Fruit fly (Drosophila melanogaster) whole organism, embryonic: Measurements from ENCODE around the gene Tim8.

ENCODE experiments used
- CG11398 ChIP-seq: fragments of 200-800 bp; sonication (Bioruptor generic); optimal IDR thresholded peaks from 2 replicates; lab custom pipeline; 2016; ENCODE audit warnings: missing biosample characterization, missing genetic modification characterization
- CG14667 ChIP-seq: fragments of 200-800 bp; sonication (Bioruptor generic); IDR thresholded peaks from 2 replicates; pipeline ENCODE4 v1.3.6; 2022; ENCODE audit warnings: missing biosample characterization, missing genetic modification characterization
- CG9437 ChIP-seq: fragments of 200-800 bp; sonication (Bioruptor generic); optimal IDR thresholded peaks from 2 replicates; lab custom pipeline; 2018; ENCODE audit warnings: missing biosample characterization, mild to moderate bottlenecking, missing genetic modification characterization
- CG9817 ChIP-seq: fragments of 200-800 bp; sonication (Bioruptor generic); optimal IDR thresholded peaks from 2 replicates; lab custom pipeline; 2018; ENCODE audit warnings: missing biosample characterization, mild to moderate bottlenecking, missing genetic modification characterization, moderate library complexity
- Lim3 ChIP-seq: fragments of 200-800 bp; sonication (Bioruptor generic); IDR thresholded peaks from 2 replicates; pipeline ENCODE4 v1.3.6; 2022; ENCODE audit warnings: missing biosample characterization, missing genetic modification characterization
- Nf-YB ChIP-seq: fragments of 200-800 bp; sonication (Bioruptor generic); optimal IDR thresholded peaks from 3 replicates; lab custom pipeline; 2019; ENCODE audit warnings: missing biosample characterization, mild to moderate bottlenecking, missing genetic modification characterization, moderate library complexity
- ash1 ChIP-seq: fragments of 200-800 bp; sonication (Bioruptor generic); optimal IDR thresholded peaks from 2 replicates; lab custom pipeline; 2018; ENCODE audit warnings: missing biosample characterization, mild to moderate bottlenecking, missing genetic modification characterization
- dmrt11E ChIP-seq: fragments of 200-800 bp; sonication (Bioruptor generic); optimal IDR thresholded peaks from 3 replicates; lab custom pipeline; 2018; ENCODE audit warnings: missing biosample characterization, mild to moderate bottlenecking, missing genetic modification characterization, moderate library complexity
- lbe ChIP-seq: fragments of 200-800 bp; sonication (Bioruptor generic); optimal IDR thresholded peaks from 2 replicates; lab custom pipeline; 2016; ENCODE audit warnings: missing biosample characterization, mild to moderate bottlenecking, missing genetic modification characterization
- lola ChIP-seq, 3 experiments: fragments of >200 bp in 2 of 3; fragments of 200-800 bp in 1 of 3; sonication (Bioruptor generic) in 1 of 3; optimal IDR thresholded peaks; 2 replicates each; lab custom pipeline; 2017 to 2019; ENCODE audit warnings: missing biosample characterization in 3 of 3, missing genetic modification characterization in 3 of 3, mild to moderate bottlenecking in 1 of 3, moderate library complexity in 1 of 3
- sens-2 ChIP-seq: fragments of 200-800 bp; sonication (Bioruptor generic); IDR thresholded peaks from 2 replicates; pipeline ENCODE4 v1.3.6; 2022; ENCODE audit warnings: missing biosample characterization, missing genetic modification characterization
- seq ChIP-seq: fragments of 200-800 bp; sonication (Bioruptor generic); IDR thresholded peaks from 2 replicates; pipeline ENCODE4 v1.3.6; 2022; ENCODE audit warnings: missing biosample characterization, missing genetic modification characterization
- vfl ChIP-seq: fragments of 200-800 bp; sonication (Bioruptor generic); optimal IDR thresholded peaks from 2 replicates; lab custom pipeline; 2016; ENCODE audit warnings: missing biosample characterization, missing genetic modification characterization

DNA sequence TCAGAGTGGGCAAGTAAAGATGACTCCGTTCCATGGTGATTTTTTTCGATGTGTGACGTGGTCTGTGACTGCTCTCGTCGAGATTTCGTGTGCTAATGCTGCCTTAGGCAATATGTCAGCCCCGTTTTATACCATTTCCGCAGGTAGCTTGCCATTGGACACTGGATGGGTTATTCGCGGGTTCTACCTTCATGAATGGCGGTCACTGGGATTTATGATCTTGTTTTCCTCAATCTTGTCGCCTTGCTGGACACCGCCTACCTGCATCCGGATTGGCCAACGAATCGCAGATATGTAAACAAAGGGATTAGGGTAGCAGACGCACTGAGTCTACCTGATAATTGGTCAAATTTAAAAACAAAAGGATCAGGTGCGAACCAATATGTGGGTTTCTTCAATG lies 46.0 kb upstream of the Tim8 start, which contains the start of gene sisA:
- no peak for TF ChIP-seq lbe (GFP tag; lab: Kevin White, UChicago)
- TF ChIP-seq lola (GFP tag; optimal IDR thresholded peaks at IDR 0.05; lab: Kevin White, UChicago): no peak
- TF ChIP-seq vfl: no peak
- no peak for TF ChIP-seq seq (GFP tag; lab: Robert Waterston, UW)
- TF ChIP-seq CG14667 (GFP tag; lab: Robert Waterston, UW): no peak
- TF ChIP-seq dmrt11E: no peak
- TF ChIP-seq Nf-YB: no peak
- TF ChIP-seq CG11398: no peak
- TF ChIP-seq CG9437: no peak
- TF ChIP-seq ash1 (GFP tag; lab: Kevin White, UChicago): no peak
- no peak for TF ChIP-seq CG9817 (tag; lab: Kevin White, UChicago)
- TF ChIP-seq Lim3 (GFP tag; lab: Robert Waterston, UW): no peak
- no peak for TF ChIP-seq sens-2 (GFP tag; lab: Robert Waterston, UW)
